Worm (Caenorhabditis elegans) whole organism, L4 larva: ENCODE results near the gene dgn-1.

Experiments used
- Y48G9A.11 ChIP-seq: fragments of 200-800 bp; sonication (Bioruptor generic); IDR thresholded peaks from 2 replicates; pipeline ENCODE4 v1.3.6; 2022; ENCODE audit warnings: missing genetic modification reagents, missing genetic modification characterization, missing compliant biosample characterization
- egl-27 ChIP-seq: sonication (generic microtip); optimal IDR thresholded peaks from 3 replicates; lab custom pipeline; 2017; ENCODE audit warnings: missing biosample characterization, missing genetic modification reagents, missing genetic modification characterization
- lin-39 ChIP-seq: fragments of 150-350 bp; optimal IDR thresholded peaks from 2 replicates; lab custom pipeline; 2014; ENCODE audit warnings: missing biosample characterization, missing genetic modification reagents, missing genetic modification characterization
- lsy-2 ChIP-seq, 2 experiments: fragments of 150-350 bp in 1 of 2; sonication (generic microtip) in 1 of 2; optimal IDR thresholded peaks; 2 replicates each; lab custom pipeline; 2014 to 2017; ENCODE audit warnings: missing biosample characterization in 2 of 2, missing genetic modification characterization in 2 of 2
- nhr-11 ChIP-seq: fragments of 150-350 bp; optimal IDR thresholded peaks from 2 replicates; lab custom pipeline; 2014; ENCODE audit warnings: missing biosample characterization, missing genetic modification characterization
- nhr-76 ChIP-seq: fragments of 150-350 bp; optimal IDR thresholded peaks from 2 replicates; lab custom pipeline; 2014; ENCODE audit warnings: missing biosample characterization, missing genetic modification characterization
- php-3 ChIP-seq: fragments of 200-800 bp; sonication (Bioruptor generic); IDR thresholded peaks from 2 replicates; pipeline ENCODE4 v1.3.6; 2022; ENCODE audit warnings: missing genetic modification reagents, missing genetic modification characterization, missing compliant biosample characterization
- skn-1 ChIP-seq: fragments of 150-350 bp; optimal IDR thresholded peaks from 2 replicates; lab custom pipeline; 2014; ENCODE audit warnings: missing biosample characterization, missing genetic modification characterization

DNA sequence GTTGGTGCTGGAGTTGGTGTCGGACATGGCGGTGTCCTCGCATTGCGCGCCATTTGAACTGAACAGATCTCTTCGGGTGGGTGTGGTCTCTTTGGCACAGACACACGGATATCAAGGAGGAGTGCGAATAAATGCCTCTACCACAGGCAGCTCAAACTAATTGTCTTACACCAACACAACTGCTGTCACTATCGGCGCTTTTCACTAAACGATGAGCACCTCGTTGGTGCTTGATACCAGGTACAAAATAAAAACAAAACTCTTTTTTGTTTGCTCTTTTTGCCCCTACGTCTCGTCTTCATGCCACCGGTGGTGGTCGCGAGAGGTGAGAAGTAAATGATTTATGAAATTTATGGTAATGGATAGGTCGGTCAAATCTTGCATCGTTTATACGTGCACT, 18.1 kb downstream of the dgn-1 start, which contains the start of gene F47B10.8:
- TF ChIP-seq skn-1 (tag; lab: Kevin White, UChicago) (no peak), egl-27 (tag; lab: Kevin White, UChicago) (no peak), lsy-2 (tag; optimal IDR thresholded peaks at IDR 0.05; lab: Kevin White, UChicago) (no peak), lin-39 (no peak), nhr-76 (tag; lab: Kevin White, UChicago) (no peak), php-3 (GFP tag; lab: Robert Waterston, UW) (no peak), Y48G9A.11 (GFP tag; lab: Robert Waterston, UW) (no peak), nhr-11 (no peak)
